Worm (Caenorhabditis elegans) whole organism, mixed stage, embryonic: ENCODE results near the gene B0024.15.

ENCODE experiments used
- ceh-83 ChIP-seq: fragments of 200-800 bp; sonication (Bioruptor generic); optimal IDR thresholded peaks from 2 replicates; lab custom pipeline; 2018; ENCODE audit warnings: mild to moderate bottlenecking, missing genetic modification characterization, missing compliant biosample characterization
- lin-13 ChIP-seq: fragments of 150-350 bp; optimal IDR thresholded peaks from 2 replicates; lab custom pipeline; 2014; ENCODE audit warnings: missing biosample characterization, missing genetic modification characterization
- lin-32 ChIP-seq: fragments of 200-800 bp; sonication (Bioruptor generic); optimal IDR thresholded peaks from 2 replicates; lab custom pipeline; 2018; ENCODE audit warnings: mild to moderate bottlenecking, missing genetic modification characterization, missing compliant biosample characterization
- lsy-2 ChIP-seq: fragments of 150-350 bp; optimal IDR thresholded peaks from 2 replicates; lab custom pipeline; 2014; ENCODE audit warnings: missing biosample characterization, missing genetic modification characterization
- mep-1 ChIP-seq: fragments of 150-350 bp; optimal IDR thresholded peaks from 2 replicates; lab custom pipeline; 2017; ENCODE audit warnings: missing biosample characterization, missing genetic modification reagents, missing genetic modification characterization, inconsistent platforms
- nhr-12 ChIP-seq: fragments of 150-350 bp; optimal IDR thresholded peaks from 2 replicates; lab custom pipeline; 2014; ENCODE audit warnings: missing biosample characterization, missing genetic modification characterization
- nhr-28 ChIP-seq: fragments of 150-350 bp; optimal IDR thresholded peaks from 2 replicates; lab custom pipeline; 2014; ENCODE audit warnings: missing biosample characterization, missing genetic modification characterization
- pha-4 ChIP-seq: fragments of 150-350 bp; optimal IDR thresholded peaks from 2 replicates; lab custom pipeline; 2018; ENCODE audit warnings: missing biosample characterization, missing genetic modification reagents, missing genetic modification characterization
- snpc-4 ChIP-seq: fragments of 150-350 bp; optimal IDR thresholded peaks from 2 replicates; lab custom pipeline; 2014; ENCODE audit warnings: missing biosample characterization, missing genetic modification characterization
- zip-8 ChIP-seq: fragments of 150-350 bp; optimal IDR thresholded peaks from 2 replicates; lab custom pipeline; 2014; ENCODE audit warnings: missing biosample characterization, missing genetic modification characterization
- ztf-11 ChIP-seq: fragments of 150-350 bp; optimal IDR thresholded peaks from 2 replicates; lab custom pipeline; 2014; ENCODE audit warnings: missing biosample characterization, missing genetic modification characterization

- no peak for TF ChIP-seq pha-4
- no peak for TF ChIP-seq ceh-83 (GFP tag; lab: Kevin White, UChicago)
- TF ChIP-seq lin-32 (GFP tag; lab: Kevin White, UChicago): no peak
- TF ChIP-seq lsy-2 (tag; lab: Kevin White, UChicago): no peak
- TF ChIP-seq snpc-4 (tag; lab: Kevin White, UChicago): no peak
- TF ChIP-seq zip-8 (tag; lab: Kevin White, UChicago): no peak
- TF ChIP-seq mep-1: no peak
- no peak for TF ChIP-seq nhr-12 (tag; lab: Kevin White, UChicago)
- TF ChIP-seq nhr-28 (tag; lab: Kevin White, UChicago): no peak
- TF ChIP-seq lin-13 (tag; lab: Kevin White, UChicago): no peak
- TF ChIP-seq ztf-11 (tag; lab: Kevin White, UChicago): no peak
These were observed 41.4 kb upstream of the B0024.15 start, which contains the start of gene akt-1 for ce11 chrV:10248255-10248979.
